Fruit fly (Drosophila melanogaster): Measurements from ENCODE around the gene CG33494.
A peak's percentile ranks its signal among the peaks of the same experiment; 100 is the strongest.

CG33494 gene

dm6 chr3R:25531905-25532387 is 37.0 kb upstream of the CG33494 start (continued):
- TF ChIP-seq B-H2 (GFP tag; optimal IDR thresholded peaks at IDR 0.05) (no peak), Gug (GFP tag; IDR thresholded peaks at IDR 0.05) (peak; percentile 42; the same call in 3 of the 4 replicates), bsh (GFP tag; optimal IDR thresholded peaks at IDR 0.05) (peak in 1 of 2 experiments; percentile 87), CG8281 (tag; optimal IDR thresholded peaks at IDR 0.05) (no peak), CG17359 (tag; optimal IDR thresholded peaks at IDR 0.05) (peak; percentile 65), cad (GFP tag; optimal IDR thresholded peaks at IDR 0.05) (no peak), Hr78 (GFP tag; optimal IDR thresholded peaks at IDR 0.05) (no peak), CG17385 (GFP tag; optimal IDR thresholded peaks at IDR 0.05) (no peak), ind (GFP tag; optimal IDR thresholded peaks at IDR 0.05) (peak; percentile 50), nom (GFP tag; optimal IDR thresholded peaks at IDR 0.05) (peak; percentile 98), CG7987 (GFP tag; optimal IDR thresholded peaks at IDR 0.05) (no peak), fd96Cb (tag; optimal IDR thresholded peaks at IDR 0.05) (no peak), CG1233 (GFP tag; optimal IDR thresholded peaks at IDR 0.05) (no peak), Jarid2 (GFP tag; optimal IDR thresholded peaks at IDR 0.05) (no peak), eve (GFP tag; optimal IDR thresholded peaks at IDR 0.05) (no peak), CG3281 (GFP tag; optimal IDR thresholded peaks at IDR 0.05) (no peak), dimm (GFP tag; IDR thresholded peaks at IDR 0.05) (no peak), jigr1 (GFP tag; IDR thresholded peaks at IDR 0.05) (no peak), CG12219 (GFP tag; optimal IDR thresholded peaks at IDR 0.05) (no peak), HLH3B (GFP tag; IDR thresholded peaks at IDR 0.05) (0 out of 2 replicates have a peak, but pooled peaks have one; percentile 17), Optix (GFP tag; IDR thresholded peaks at IDR 0.05) (0 out of 3 replicates have a peak, but pooled peaks have one; percentile 11), HLH4C (GFP tag; IDR thresholded peaks at IDR 0.05; ENCODE audit: partially characterized antibody) (no peak), CG10431 (GFP tag; optimal IDR thresholded peaks at IDR 0.05) (no peak), Ets65A (GFP tag) (peak; percentile 91), Ptx1 (GFP tag; IDR thresholded peaks at IDR 0.05) (peak; percentile 69), CG2875 (GFP tag; optimal IDR thresholded peaks at IDR 0.05) (no peak), Hmr (GFP tag; optimal IDR thresholded peaks at IDR 0.05) (peak; percentile 21), pum (GFP tag; optimal IDR thresholded peaks at IDR 0.05) (no peak), CG10462 (GFP tag; optimal IDR thresholded peaks at IDR 0.05) (no peak), CG7357 (GFP tag; IDR thresholded peaks at IDR 0.05) (no peak), dysf (GFP tag; IDR thresholded peaks at IDR 0.05) (peak; percentile 71), disco-r (GFP tag; optimal IDR thresholded peaks at IDR 0.05) (no peak), slbo (GFP tag; IDR thresholded peaks at IDR 0.05) (no peak; the same call in 1 of the 2 replicates), zen (tag; optimal IDR thresholded peaks at IDR 0.05) (no peak), CG33213 (GFP tag; optimal IDR thresholded peaks at IDR 0.05) (peak; percentile 8), row (GFP tag; IDR thresholded peaks at IDR 0.05) (no peak; the same call in 2 of the 3 replicates), CG9609 (GFP tag; optimal IDR thresholded peaks at IDR 0.05) (no peak), crol (GFP tag; IDR thresholded peaks at IDR 0.05) (no peak), CG2129 (GFP tag; IDR thresholded peaks at IDR 0.05; ENCODE audit: partially characterized antibody) (no peak), tap (tag; optimal IDR thresholded peaks at IDR 0.05) (no peak), inv (GFP tag; IDR thresholded peaks at IDR 0.05; ENCODE audit: partially characterized antibody) (no peak), Ets97D (GFP tag; optimal IDR thresholded peaks at IDR 0.05) (no peak), Lhr (GFP tag; optimal IDR thresholded peaks at IDR 0.05) (no peak), lov (optimal IDR thresholded peaks at IDR 0.05) (no peak), lov (GFP tag; IDR thresholded peaks at IDR 0.05) (peak; percentile 38; the same call in 1 of the 3 replicates), NfI (GFP tag; optimal IDR thresholded peaks at IDR 0.05) (no peak), zen2 (GFP tag; IDR thresholded peaks at IDR 0.05; ENCODE audit: partially characterized antibody) (no peak), Eip74EF (GFP tag; optimal IDR thresholded peaks at IDR 0.05) (peak in 1 of 2 experiments; percentile 35), vfl (GFP tag; optimal IDR thresholded peaks at IDR 0.05) (no peak), peb (GFP tag; IDR thresholded peaks at IDR 0.05) (0 out of 2 replicates have a peak, but pooled peaks have one; percentile 6)
